Worm (Caenorhabditis elegans) whole organism, early embryonic: ENCODE data around the gene Y113G7A.16.

Experiments
- ama-1 ChIP-seq: fragments of 150-350 bp; optimal IDR thresholded peaks from 2 replicates; lab custom pipeline; 2014
- ceh-36 ChIP-seq: sonication (generic microtip); optimal IDR thresholded peaks from 2 replicates; lab custom pipeline; 2016; ENCODE audit warnings: missing genetic modification characterization, inconsistent platforms, missing compliant biosample characterization
- flt-1 ChIP-seq: fragments of 200-800 bp; sonication (Bioruptor generic); IDR thresholded peaks from 2 replicates; pipeline ENCODE4 v1.3.6; 2022; ENCODE audit warnings: missing genetic modification characterization, missing compliant biosample characterization
- hmg-4 ChIP-seq: fragments of 200-800 bp; sonication (Bioruptor generic); optimal IDR thresholded peaks from 2 replicates; lab custom pipeline; 2018; ENCODE audit warnings: mild to moderate bottlenecking, missing genetic modification characterization, missing compliant biosample characterization
- tbx-11 ChIP-seq: fragments of 200-800 bp; sonication (Bioruptor generic); IDR thresholded peaks from 2 replicates; pipeline ENCODE4 v1.3.6; 2022; ENCODE audit warnings: missing genetic modification characterization, missing compliant biosample characterization

- TF ChIP-seq ceh-36 (tag; lab: Kevin White, UChicago) (no peak), hmg-4 (GFP tag; lab: Kevin White, UChicago) (no peak), ama-1 (lab: Kevin White, UChicago) (no peak), flt-1 (GFP tag; lab: Robert Waterston, UW) (no peak), tbx-11 (GFP tag; lab: Robert Waterston, UW) (no peak)
These were observed 36.7 kb upstream of the Y113G7A.16 start for ce11 chrV:20000639-20001038.
